Fruit fly (Drosophila melanogaster) whole organism, embryonic: ENCODE data around the gene trk.
A peak's percentile ranks its signal among the peaks of the same experiment; 100 is the strongest.

Source experiments
- BEAF-32 ChIP-seq: fragments of 200-800 bp; sonication (Bioruptor generic); optimal IDR thresholded peaks from 3 replicates; lab custom pipeline; 2017; ENCODE audit warnings: missing biosample characterization, missing genetic modification characterization, mild to moderate bottlenecking, moderate library complexity, missing genetic modification reagents
- Bgb ChIP-seq: fragments of 200-800 bp; sonication (Bioruptor generic); IDR thresholded peaks from 2 replicates; pipeline ENCODE4 v1.3.6; 2022; ENCODE audit warnings: missing biosample characterization, missing genetic modification characterization; ENCODE audit not compliant: partially characterized antibody
- BtbVII ChIP-seq: fragments of 200-800 bp; sonication (Bioruptor generic); optimal IDR thresholded peaks from 3 replicates; lab custom pipeline; 2017; ENCODE audit warnings: missing biosample characterization, mild to moderate bottlenecking, missing genetic modification characterization
- CG10274 ChIP-seq: fragments of 200-800 bp; sonication (Bioruptor generic); optimal IDR thresholded peaks from 3 replicates; lab custom pipeline; 2017; ENCODE audit warnings: missing biosample characterization, mild to moderate bottlenecking, missing genetic modification characterization
- CG12104 ChIP-seq: fragments of 200-800 bp; sonication (Bioruptor generic); optimal IDR thresholded peaks from 3 replicates; lab custom pipeline; 2016; ENCODE audit warnings: missing biosample characterization, missing genetic modification characterization
- CG12155 ChIP-seq: fragments of 200-800 bp; sonication (Bioruptor generic); optimal IDR thresholded peaks from 3 replicates; lab custom pipeline; 2016; ENCODE audit warnings: missing biosample characterization, missing genetic modification characterization
- CG12391 ChIP-seq: fragments of 200-800 bp; sonication (Bioruptor generic); optimal IDR thresholded peaks from 3 replicates; lab custom pipeline; 2018; ENCODE audit warnings: missing biosample characterization, mild to moderate bottlenecking, missing genetic modification characterization, moderate library complexity
- CG12769 ChIP-seq: fragments of 200-800 bp; sonication (Bioruptor generic); optimal IDR thresholded peaks from 2 replicates; lab custom pipeline; 2019; ENCODE audit warnings: missing biosample characterization, mild to moderate bottlenecking, missing genetic modification characterization, moderate library complexity
- CG13287 ChIP-seq: fragments of 200-800 bp; sonication (Bioruptor generic); IDR thresholded peaks from 2 replicates; pipeline ENCODE4 v1.3.6; 2022; ENCODE audit warnings: missing biosample characterization, missing genetic modification characterization; ENCODE audit not compliant: partially characterized antibody
- CG13894 ChIP-seq: fragments of 200-800 bp; sonication (Bioruptor generic); optimal IDR thresholded peaks from 3 replicates; lab custom pipeline; 2018; ENCODE audit warnings: missing biosample characterization, mild to moderate bottlenecking, missing genetic modification characterization, moderate library complexity
- CG14860 ChIP-seq: fragments of 200-800 bp; sonication (Bioruptor generic); IDR thresholded peaks from 3 replicates; pipeline ENCODE4 v1.3.6; 2022; ENCODE audit warnings: missing biosample characterization, missing genetic modification characterization; ENCODE audit not compliant: partially characterized antibody
- CG1792 ChIP-seq: fragments of 200-800 bp; sonication (Bioruptor generic); optimal IDR thresholded peaks from 2 replicates; lab custom pipeline; 2016; ENCODE audit warnings: missing biosample characterization, missing genetic modification characterization
- CG2712 ChIP-seq: fragments of 200-800 bp; optimal IDR thresholded peaks from 3 replicates; lab custom pipeline; 2019; ENCODE audit warnings: missing biosample characterization, mild to moderate bottlenecking, missing genetic modification characterization, moderate library complexity
- CG31365 ChIP-seq: fragments of 200-800 bp; sonication (Bioruptor generic); optimal IDR thresholded peaks from 2 replicates; lab custom pipeline; 2018; ENCODE audit warnings: missing biosample characterization, mild to moderate bottlenecking, missing genetic modification characterization
- CG4820 ChIP-seq: fragments of 200-800 bp; sonication (Bioruptor generic); optimal IDR thresholded peaks from 3 replicates; lab custom pipeline; 2016; ENCODE audit warnings: missing biosample characterization, missing genetic modification characterization
- CG5180 ChIP-seq: fragments of 200-800 bp; sonication (Bioruptor generic); optimal IDR thresholded peaks from 3 replicates; lab custom pipeline; 2017; ENCODE audit warnings: missing biosample characterization, missing genetic modification characterization, mild to moderate bottlenecking, moderate library complexity, missing genetic modification reagents
- CG8089 ChIP-seq: fragments of 200-800 bp; sonication (Bioruptor generic); optimal IDR thresholded peaks from 3 replicates; lab custom pipeline; 2016; ENCODE audit warnings: missing biosample characterization, missing genetic modification characterization
- CTCF ChIP-seq: fragments of 200-800 bp; sonication (Bioruptor generic); optimal IDR thresholded peaks from 2 replicates; lab custom pipeline; 2017; ENCODE audit warnings: missing biosample characterization, mild to moderate bottlenecking, missing genetic modification characterization, moderate library complexity
- CoRest ChIP-seq: fragments of 200-800 bp; sonication (Bioruptor generic); optimal IDR thresholded peaks from 3 replicates; lab custom pipeline; 2018; ENCODE audit warnings: missing biosample characterization, mild to moderate bottlenecking, missing genetic modification characterization, moderate library complexity
- Dp ChIP-seq: fragments of 200-800 bp; sonication (Bioruptor generic); optimal IDR thresholded peaks from 2 replicates; lab custom pipeline; 2018; ENCODE audit warnings: missing biosample characterization, mild to moderate bottlenecking, missing genetic modification characterization, moderate library complexity
- Eip74EF ChIP-seq, 2 experiments: fragments of 200-800 bp in 1 of 2; fragments of >200 bp in 1 of 2; sonication (Bioruptor generic) in 1 of 2; optimal IDR thresholded peaks; 2 replicates each; lab custom pipeline; 2017 to 2019; ENCODE audit warnings: missing biosample characterization in 2 of 2, missing genetic modification characterization in 2 of 2, mild to moderate bottlenecking in 1 of 2, moderate library complexity in 1 of 2
- Ets97D ChIP-seq: fragments of 200-800 bp; sonication (Bioruptor generic); optimal IDR thresholded peaks from 3 replicates; lab custom pipeline; 2016; ENCODE audit warnings: missing biosample characterization, missing genetic modification characterization
- HLH4C ChIP-seq: fragments of 200-800 bp; sonication (Bioruptor generic); IDR thresholded peaks from 3 replicates; pipeline ENCODE4 v1.3.6; 2022; ENCODE audit warnings: missing biosample characterization, missing genetic modification characterization; ENCODE audit not compliant: partially characterized antibody
- HmgD ChIP-seq: fragments of 200-800 bp; sonication (Bioruptor generic); optimal IDR thresholded peaks from 3 replicates; lab custom pipeline; 2016; ENCODE audit warnings: missing biosample characterization, missing genetic modification characterization
- HmgZ ChIP-seq: fragments of 200-800 bp; sonication (Bioruptor generic); optimal IDR thresholded peaks from 2 replicates; lab custom pipeline; 2018; ENCODE audit warnings: missing biosample characterization, mild to moderate bottlenecking, missing genetic modification characterization
- Med ChIP-seq: fragments of 200-800 bp; sonication (Bioruptor generic); peaks from one replicate; lab custom pipeline; 2016; ENCODE audit warnings: missing biosample characterization, missing genetic modification characterization, mild to moderate bottlenecking, inconsistent platforms, moderate library complexity
- Mrtf ChIP-seq: fragments of 200-800 bp; sonication (Bioruptor generic); IDR thresholded peaks from 3 replicates; pipeline ENCODE4 v1.3.6; 2022; ENCODE audit warnings: missing biosample characterization, missing genetic modification characterization
- Myb ChIP-seq: fragments of 200-800 bp; sonication (Bioruptor generic); optimal IDR thresholded peaks from 2 replicates; lab custom pipeline; 2016; ENCODE audit warnings: missing biosample characterization, missing genetic modification characterization
- Pdp1 ChIP-seq, 2 experiments: fragments of 200-800 bp; sonication (Bioruptor generic); optimal IDR thresholded peaks; 3 replicates each; lab custom pipeline; 2016; ENCODE audit warnings: missing biosample characterization in 2 of 2, missing genetic modification characterization in 2 of 2, mild to moderate bottlenecking in 1 of 2, moderate library complexity in 1 of 2
- Scr ChIP-seq: fragments of 200-800 bp; sonication (Bioruptor generic); IDR thresholded peaks from 2 replicates; pipeline ENCODE4 v1.3.6; 2022; ENCODE audit warnings: missing biosample characterization, missing genetic modification characterization; ENCODE audit not compliant: partially characterized antibody
- Side ChIP-seq: fragments of 200-800 bp; sonication (Bioruptor generic); optimal IDR thresholded peaks from 2 replicates; lab custom pipeline; 2016; ENCODE audit warnings: missing biosample characterization, missing genetic modification characterization
- Sry-β ChIP-seq: fragments of 200-800 bp; sonication (Bioruptor generic); optimal IDR thresholded peaks from 2 replicates; lab custom pipeline; 2018; ENCODE audit warnings: missing biosample characterization, mild to moderate bottlenecking, missing genetic modification characterization, moderate library complexity
- Vsx1 ChIP-seq: fragments of 200-800 bp; sonication (Bioruptor generic); optimal IDR thresholded peaks from 2 replicates; lab custom pipeline; 2017; ENCODE audit warnings: missing biosample characterization, mild to moderate bottlenecking, missing genetic modification characterization, missing genetic modification reagents
- ato ChIP-seq: fragments of 200-800 bp; sonication (Bioruptor generic); IDR thresholded peaks from 2 replicates; pipeline ENCODE4 v1.3.6; 2022; ENCODE audit warnings: missing biosample characterization, missing genetic modification characterization; ENCODE audit not compliant: partially characterized antibody
- caup ChIP-seq: fragments of 200-800 bp; sonication (Bioruptor generic); optimal IDR thresholded peaks from 3 replicates; lab custom pipeline; 2017; ENCODE audit warnings: missing biosample characterization, mild to moderate bottlenecking, missing genetic modification characterization, moderate library complexity; ENCODE audit not compliant: severe bottlenecking
- chinmo ChIP-seq: fragments of 200-800 bp; sonication (Bioruptor generic); IDR thresholded peaks from 4 replicates; pipeline ENCODE4 v1.3.6; 2022; ENCODE audit warnings: missing biosample characterization, missing genetic modification characterization; ENCODE audit not compliant: partially characterized antibody
- crol ChIP-seq: fragments of 200-800 bp; sonication (Bioruptor generic); IDR thresholded peaks from 2 replicates; pipeline ENCODE4 v1.3.6; 2022; ENCODE audit warnings: missing biosample characterization, missing genetic modification characterization
- ems ChIP-seq: fragments of 200-800 bp; sonication (Bioruptor generic); optimal IDR thresholded peaks from 3 replicates; lab custom pipeline; 2016; ENCODE audit warnings: missing biosample characterization, missing genetic modification characterization
- gfzf ChIP-seq: fragments of 200-800 bp; sonication (Bioruptor generic); optimal IDR thresholded peaks from 2 replicates; lab custom pipeline; 2016; ENCODE audit warnings: missing biosample characterization, mild to moderate bottlenecking, missing genetic modification characterization, moderate library complexity
- hth ChIP-seq: fragments of >200 bp; optimal IDR thresholded peaks from 2 replicates; lab custom pipeline; 2017; ENCODE audit warnings: inconsistent platforms
- inv ChIP-seq: fragments of 200-800 bp; sonication (Bioruptor generic); IDR thresholded peaks from 2 replicates; pipeline ENCODE4 v1.3.6; 2022; ENCODE audit warnings: missing biosample characterization, missing genetic modification characterization; ENCODE audit not compliant: partially characterized antibody
- lab ChIP-seq: fragments of 200-800 bp; sonication (Bioruptor generic); optimal IDR thresholded peaks from 3 replicates; lab custom pipeline; 2017; ENCODE audit warnings: missing biosample characterization, missing genetic modification characterization, mild to moderate bottlenecking, moderate library complexity, missing genetic modification reagents
- mam ChIP-seq: fragments of 200-800 bp; sonication (Bioruptor generic); optimal IDR thresholded peaks from 3 replicates; lab custom pipeline; 2016; ENCODE audit warnings: missing biosample characterization, missing genetic modification characterization
- peb ChIP-seq: fragments of 200-800 bp; sonication (Bioruptor generic); IDR thresholded peaks from 2 replicates; pipeline ENCODE4 v1.3.6; 2022; ENCODE audit warnings: missing biosample characterization, missing genetic modification characterization
- sd ChIP-seq: fragments of 200-800 bp; sonication (Bioruptor generic); optimal IDR thresholded peaks from 3 replicates; lab custom pipeline; 2018; ENCODE audit warnings: missing biosample characterization, mild to moderate bottlenecking, missing genetic modification characterization, moderate library complexity
- sob ChIP-seq: fragments of 200-800 bp; sonication (Bioruptor generic); IDR thresholded peaks from 2 replicates; pipeline ENCODE4 v1.3.6; 2022; ENCODE audit warnings: missing biosample characterization, missing genetic modification characterization
- sr ChIP-seq: fragments of 200-800 bp; sonication (Bioruptor generic); IDR thresholded peaks from 3 replicates; pipeline ENCODE4 v1.3.6; 2022; ENCODE audit warnings: missing biosample characterization, missing genetic modification characterization
- tna ChIP-seq: fragments of 200-800 bp; sonication (Bioruptor generic); IDR thresholded peaks from 2 replicates; pipeline ENCODE4 v1.3.6; 2022; ENCODE audit warnings: missing biosample characterization, missing genetic modification characterization; ENCODE audit not compliant: partially characterized antibody
- zen ChIP-seq: fragments of 200-800 bp; sonication (Bioruptor generic); optimal IDR thresholded peaks from 3 replicates; lab custom pipeline; 2018; ENCODE audit warnings: missing biosample characterization, mild to moderate bottlenecking, missing genetic modification characterization, moderate library complexity

trk gene

dm6 chr2L:10298306-10298705 lies 26.2 kb upstream of the trk start:
- TF ChIP-seq peb (GFP tag; lab: Robert Waterston, UW) (no peak), CG14860 (GFP tag; lab: Robert Waterston, UW) (peak; percentile 84; the same call in 2 of the 3 replicates), CTCF (GFP tag; lab: Kevin White, UChicago) (peak; percentile 20), ato (GFP tag; lab: Robert Waterston, UW) (peak; percentile 71), HmgZ (tag; lab: Kevin White, UChicago) (peak; percentile 67), ems (no peak), HmgD (GFP tag; lab: Kevin White, UChicago) (peak; percentile 59), mam (GFP tag; lab: Kevin White, UChicago) (no peak), Mrtf (GFP tag; lab: Robert Waterston, UW) (no peak), CG12769 (peak; percentile 63), CG12155 (peak; percentile 91), caup (GFP tag; lab: Kevin White, UChicago) (peak; percentile 10), sd (tag; lab: Kevin White, UChicago) (peak; percentile 95), HLH4C (GFP tag; lab: Robert Waterston, UW) (peak; percentile 79), crol (no peak), BEAF-32 (GFP tag; lab: Kevin White, UChicago) (peak; percentile 15), Bgb (peak; percentile 73), CoRest (tag; lab: Kevin White, UChicago) (peak; percentile 51), CG10274 (no peak), CG31365 (tag; lab: Kevin White, UChicago) (peak; percentile 98), chinmo (GFP tag; lab: Robert Waterston, UW) (no peak), CG1792 (GFP tag; lab: Kevin White, UChicago) (no peak), tna (peak; percentile 60), Eip74EF (GFP tag; optimal IDR thresholded peaks at IDR 0.05; lab: Kevin White, UChicago) (peak in 1 of 2 experiments; percentile 79), Myb (peak; percentile 62), Side (no peak), Scr (peak; percentile 44; the same call in 1 of the 2 replicates), CG2712 (tag; lab: Kevin White, UChicago) (peak; percentile 26), CG5180 (GFP tag; lab: Kevin White, UChicago) (no peak), Pdp1 (GFP tag; optimal IDR thresholded peaks at IDR 0.05; lab: Kevin White, UChicago) (peak in 1 of 2 experiments; percentile 78), CG12391 (no peak), Vsx1 (no peak), zen (peak; percentile 38), Sry-β (GFP tag; lab: Kevin White, UChicago) (no peak), lab (GFP tag; lab: Kevin White, UChicago) (no peak), CG8089 (GFP tag; lab: Kevin White, UChicago) (no peak), CG4820 (GFP tag; lab: Kevin White, UChicago) (peak; percentile 5), CG13287 (peak; percentile 64), Med (peak; percentile 81), hth (lab: Kevin White, UChicago) (no peak), CG12104 (GFP tag; lab: Kevin White, UChicago) (no peak), BtbVII (GFP tag; lab: Kevin White, UChicago) (no peak), gfzf (GFP tag; lab: Kevin White, UChicago) (peak; percentile 13), sr (GFP tag; lab: Robert Waterston, UW) (no peak), Dp (GFP tag; lab: Kevin White, UChicago) (peak; percentile 31), inv (GFP tag; lab: Robert Waterston, UW) (peak; percentile 35), sob (GFP tag; lab: Robert Waterston, UW) (no peak), CG13894 (tag; lab: Kevin White, UChicago) (no peak), Ets97D (GFP tag; lab: Kevin White, UChicago) (peak; percentile 49)
